Worm (Caenorhabditis elegans) whole organism, early embryonic: ENCODE results near the gene Y116A8C.9.

Source experiments
- B0310.2 ChIP-seq: sonication (generic microtip); optimal IDR thresholded peaks from 2 replicates; lab custom pipeline; 2016; ENCODE audit warnings: mild to moderate bottlenecking, missing genetic modification characterization, missing compliant biosample characterization
- F13C5.2 ChIP-seq: sonication (generic microtip); optimal IDR thresholded peaks from 2 replicates; lab custom pipeline; 2017; ENCODE audit warnings: mild to moderate bottlenecking, missing genetic modification characterization, inconsistent platforms, missing compliant biosample characterization
- aly-1 ChIP-seq: sonication (generic microtip); optimal IDR thresholded peaks from 2 replicates; lab custom pipeline; 2016; ENCODE audit warnings: missing genetic modification characterization, missing compliant biosample characterization
- ama-1 ChIP-seq: fragments of 150-350 bp; optimal IDR thresholded peaks from 2 replicates; lab custom pipeline; 2014
- ceh-13 ChIP-seq: fragments of 200-800 bp; sonication (Bioruptor generic); optimal IDR thresholded peaks from 2 replicates; lab custom pipeline; 2018; ENCODE audit warnings: mild to moderate bottlenecking, missing genetic modification characterization, missing compliant biosample characterization
- ceh-36 ChIP-seq: sonication (generic microtip); optimal IDR thresholded peaks from 2 replicates; lab custom pipeline; 2016; ENCODE audit warnings: missing genetic modification characterization, inconsistent platforms, missing compliant biosample characterization
- ets-7 ChIP-seq: sonication (generic microtip); optimal IDR thresholded peaks from 2 replicates; lab custom pipeline; 2016; ENCODE audit warnings: missing genotype, missing genetic modification characterization, missing compliant biosample characterization
- flt-1 ChIP-seq: fragments of 200-800 bp; sonication (Bioruptor generic); IDR thresholded peaks from 2 replicates; pipeline ENCODE4 v1.3.6; 2022; ENCODE audit warnings: missing genetic modification characterization, missing compliant biosample characterization
- hmbx-1 ChIP-seq: sonication (generic microtip); optimal IDR thresholded peaks from 2 replicates; lab custom pipeline; 2016; ENCODE audit warnings: mild to moderate bottlenecking, missing genetic modification characterization, missing compliant biosample characterization
- hmg-4 ChIP-seq: fragments of 200-800 bp; sonication (Bioruptor generic); optimal IDR thresholded peaks from 2 replicates; lab custom pipeline; 2018; ENCODE audit warnings: mild to moderate bottlenecking, missing genetic modification characterization, missing compliant biosample characterization
- hnd-1 ChIP-seq: sonication (generic microtip); optimal IDR thresholded peaks from 2 replicates; lab custom pipeline; 2016; ENCODE audit warnings: missing genetic modification characterization, missing compliant biosample characterization
- pes-1 ChIP-seq: fragments of 200-800 bp; sonication (Bioruptor generic); IDR thresholded peaks from 2 replicates; pipeline ENCODE4 v1.3.6; 2022; ENCODE audit warnings: missing genetic modification reagents, missing genetic modification characterization, missing compliant biosample characterization
- scrt-1 ChIP-seq: fragments of 200-800 bp; sonication (Bioruptor generic); IDR thresholded peaks from 2 replicates; pipeline ENCODE4 v1.3.6; 2022; ENCODE audit warnings: missing genetic modification characterization, missing compliant biosample characterization
- sea-1 ChIP-seq: fragments of 200-800 bp; sonication (Bioruptor generic); conservative IDR thresholded peaks from 2 replicates; pipeline ENCODE4 v1.3.6; 2022; ENCODE audit warnings: missing genetic modification characterization, missing compliant biosample characterization
- tbx-11 ChIP-seq: fragments of 200-800 bp; sonication (Bioruptor generic); IDR thresholded peaks from 2 replicates; pipeline ENCODE4 v1.3.6; 2022; ENCODE audit warnings: missing genetic modification characterization, missing compliant biosample characterization
- tbx-37 ChIP-seq: fragments of 200-800 bp; sonication (Bioruptor generic); conservative IDR thresholded peaks from 2 replicates; pipeline ENCODE4 v1.3.6; 2022; ENCODE audit warnings: missing genetic modification reagents, missing genetic modification characterization, missing compliant biosample characterization
- tra-4 ChIP-seq: sonication (generic microtip); optimal IDR thresholded peaks from 2 replicates; lab custom pipeline; 2017; ENCODE audit warnings: missing genetic modification characterization, missing compliant biosample characterization

Y116A8C.9 gene

ce11 chrIV:16946746-16947145 lies at the start of gene Y116A8C.9, which contains the start of gene arf-6:
Y116A8C.9 (minus strand) TSS chrIV:16946800.
arf-6 (plus strand) TSS chrIV:16947120.
- TF ChIP-seq hmbx-1 (no peak), hnd-1 (tag; lab: Kevin White, UChicago) (peak; percentile 25), sea-1 (GFP tag; lab: Robert Waterston, UW) (no peak), scrt-1 (GFP tag; lab: Robert Waterston, UW) (peak; percentile 77), tbx-37 (GFP tag; lab: Robert Waterston, UW) (no peak; the same call in 1 of the 2 replicates), ama-1 (lab: Kevin White, UChicago) (no peak), tra-4 (tag; lab: Kevin White, UChicago) (no peak), ceh-13 (GFP tag; lab: Kevin White, UChicago) (no peak), ceh-36 (peak; percentile 35), ets-7 (tag; lab: Kevin White, UChicago) (no peak), pes-1 (peak; percentile 74), aly-1 (no peak), flt-1 (GFP tag; lab: Robert Waterston, UW) (0 out of 2 replicates have a peak, but pooled peaks have one; percentile 14), tbx-11 (GFP tag; lab: Robert Waterston, UW) (peak; percentile 53; the same call in 1 of the 2 replicates), hmg-4 (GFP tag; lab: Kevin White, UChicago) (peak; percentile 6), B0310.2 (no peak), F13C5.2 (peak; percentile 85)

ce11 chrIV:16995425-16995824 lies 48.8 kb upstream of the Y116A8C.9 start, which contains the start of gene rom-4:
rom-4 (plus strand) TSS chrIV:16995822.
- TF ChIP-seq aly-1 (no peak), flt-1 (GFP tag; lab: Robert Waterston, UW) (no peak), pes-1 (peak; percentile 57; the same call in 1 of the 2 replicates), hnd-1 (tag; lab: Kevin White, UChicago) (peak; percentile 28), ets-7 (tag; lab: Kevin White, UChicago) (peak; percentile 38), ceh-13 (GFP tag; lab: Kevin White, UChicago) (no peak), ama-1 (lab: Kevin White, UChicago) (no peak), scrt-1 (GFP tag; lab: Robert Waterston, UW) (no peak), tbx-37 (GFP tag; lab: Robert Waterston, UW) (peak; percentile 85), B0310.2 (no peak), tra-4 (tag; lab: Kevin White, UChicago) (no peak), ceh-36 (no peak), F13C5.2 (no peak), hmg-4 (GFP tag; lab: Kevin White, UChicago) (no peak), sea-1 (GFP tag; lab: Robert Waterston, UW) (no peak), tbx-11 (GFP tag; lab: Robert Waterston, UW) (0 out of 2 replicates have a peak, but pooled peaks have one; percentile 37), hmbx-1 (no peak)

- TF ChIP-seq tra-4 (tag; lab: Kevin White, UChicago), result no peak
- TF ChIP-seq pes-1, result no peak
- TF ChIP-seq hmbx-1, result no peak
Observed at ce11 chrIV:16988397-16988796, 41.8 kb upstream of the Y116A8C.9 start, which contains the start of gene nccd-1. nccd-1 (plus strand) TSS chrIV:16988697.

- TF ChIP-seq ceh-36 (no peak), ets-7 (tag; lab: Kevin White, UChicago) (no peak), tbx-11 (GFP tag; lab: Robert Waterston, UW) (no peak), B0310.2 (no peak), hmg-4 (GFP tag; lab: Kevin White, UChicago) (no peak), tbx-37 (GFP tag; lab: Robert Waterston, UW) (no peak), pes-1 (no peak), sea-1 (GFP tag; lab: Robert Waterston, UW) (no peak), F13C5.2 (no peak), aly-1 (no peak), hmbx-1 (no peak), hnd-1 (tag; lab: Kevin White, UChicago) (no peak)
Observed at ce11 chrIV:16970390-16970789, 23.8 kb upstream of the Y116A8C.9 start, which contains the start of gene rom-3. rom-3 (minus strand) TSS chrIV:16970490.

ce11 chrIV:16962445-16962844 lies 15.8 kb upstream of the Y116A8C.9 start:
- TF ChIP-seq tbx-37 (GFP tag; lab: Robert Waterston, UW), result no peak
- TF ChIP-seq pes-1, result no peak
- no peak for TF ChIP-seq sea-1 (GFP tag; lab: Robert Waterston, UW)

ce11 chrIV:16952389-16952788 lies 5.8 kb upstream of the Y116A8C.9 start:
- no peak for TF ChIP-seq tbx-37 (GFP tag; lab: Robert Waterston, UW)
- no peak for TF ChIP-seq F13C5.2
- TF ChIP-seq hmg-4 (GFP tag; lab: Kevin White, UChicago), result no peak
- TF ChIP-seq ets-7 (tag; lab: Kevin White, UChicago), result no peak
- no peak for TF ChIP-seq scrt-1 (GFP tag; lab: Robert Waterston, UW)
- no peak for TF ChIP-seq ceh-13 (GFP tag; lab: Kevin White, UChicago)
- TF ChIP-seq ama-1 (lab: Kevin White, UChicago), result no peak
- TF ChIP-seq tbx-11 (GFP tag; lab: Robert Waterston, UW), result no peak
- TF ChIP-seq hmbx-1, result no peak
- TF ChIP-seq ceh-36, result no peak

ce11 chrIV:16949767-16950166 lies 3.2 kb upstream of the Y116A8C.9 start, which contains the start of gene rad-54.B:
rad-54.B (plus strand) TSS chrIV:16950067.
- no peak for TF ChIP-seq tbx-11 (GFP tag; lab: Robert Waterston, UW)
- TF ChIP-seq ceh-13 (GFP tag; lab: Kevin White, UChicago), result no peak
- no peak for TF ChIP-seq tbx-37 (GFP tag; lab: Robert Waterston, UW)
- no peak for TF ChIP-seq sea-1 (GFP tag; lab: Robert Waterston, UW)
- no peak for TF ChIP-seq F13C5.2
- TF ChIP-seq tra-4 (tag; lab: Kevin White, UChicago), result no peak
- no peak for TF ChIP-seq ama-1 (lab: Kevin White, UChicago)
- no peak for TF ChIP-seq hnd-1 (tag; lab: Kevin White, UChicago)
- no peak for TF ChIP-seq pes-1
- no peak for TF ChIP-seq hmbx-1
- TF ChIP-seq ceh-36, result no peak
- no peak for TF ChIP-seq aly-1
- no peak for TF ChIP-seq B0310.2
- no peak for TF ChIP-seq flt-1 (GFP tag; lab: Robert Waterston, UW)
- TF ChIP-seq scrt-1 (GFP tag; lab: Robert Waterston, UW), result no peak
- TF ChIP-seq ets-7 (tag; lab: Kevin White, UChicago), result no peak
